Worm (Caenorhabditis elegans): ENCODE measurements around the gene T14B4.1.

- TF ChIP-seq nfya-1 (tag; optimal IDR thresholded peaks at IDR 0.05; ENCODE audit: insufficient read depth) (no peak), snpc-4 (tag; optimal IDR thresholded peaks at IDR 0.05) (no peak), hmg-11 (tag; optimal IDR thresholded peaks at IDR 0.05) (no peak), elt-1 (tag; optimal IDR thresholded peaks at IDR 0.05) (no peak)
Measured at ce11 chrII:6713003-6713402, 23.7 kb upstream of the T14B4.1 start.

Measured in whole organism, L3 larva.